Fruit fly (Drosophila melanogaster) whole organism, adult: ENCODE measurements around the gene peb.

Source experiments
- CG11617 ChIP-seq: fragments of 200-800 bp; sonication (Bioruptor generic); optimal IDR thresholded peaks from 2 replicates; lab custom pipeline; 2017; ENCODE audit warnings: mild to moderate bottlenecking, missing biosample characterization, missing genetic modification reagents, missing genetic modification characterization
- CG12768 ChIP-seq: fragments of 200-800 bp; sonication (Bioruptor generic); optimal IDR thresholded peaks from 2 replicates; lab custom pipeline; 2017; ENCODE audit warnings: missing biosample characterization, missing genetic modification characterization, mild to moderate bottlenecking, moderate library complexity, missing genetic modification reagents
- CG14711 ChIP-seq: fragments of 200-800 bp; sonication (Bioruptor generic); optimal IDR thresholded peaks from 2 replicates; lab custom pipeline; 2018; ENCODE audit warnings: missing biosample characterization, mild to moderate bottlenecking, missing genetic modification characterization, moderate library complexity
- CG1620 ChIP-seq: fragments of 200-800 bp; sonication (Bioruptor generic); optimal IDR thresholded peaks from 2 replicates; lab custom pipeline; 2016; ENCODE audit warnings: missing biosample characterization, missing genetic modification characterization
- CG33017 ChIP-seq: fragments of 200-800 bp; sonication (Bioruptor generic); optimal IDR thresholded peaks from 2 replicates; lab custom pipeline; 2018; ENCODE audit warnings: missing biosample characterization, mild to moderate bottlenecking, missing genetic modification characterization, moderate library complexity
- CG5204 ChIP-seq: fragments of 200-800 bp; sonication (Bioruptor generic); optimal IDR thresholded peaks from 2 replicates; lab custom pipeline; 2016; ENCODE audit warnings: missing biosample characterization, missing genetic modification characterization
- CG7045 ChIP-seq: fragments of 200-800 bp; sonication (Bioruptor generic); optimal IDR thresholded peaks from 2 replicates; lab custom pipeline; 2017; ENCODE audit warnings: missing biosample characterization, mild to moderate bottlenecking, missing genetic modification characterization
- CG7101 ChIP-seq: fragments of 200-800 bp; sonication (Bioruptor generic); optimal IDR thresholded peaks from 2 replicates; lab custom pipeline; 2018; ENCODE audit warnings: missing biosample characterization, mild to moderate bottlenecking, missing genetic modification characterization, moderate library complexity
- Clk ChIP-seq: fragments of 200-800 bp; sonication (Bioruptor generic); optimal IDR thresholded peaks from 2 replicates; lab custom pipeline; 2017; ENCODE audit warnings: missing biosample characterization, missing genetic modification characterization
- Crg-1 ChIP-seq: fragments of 200-800 bp; sonication (Bioruptor generic); optimal IDR thresholded peaks from 2 replicates; lab custom pipeline; 2016; ENCODE audit warnings: missing biosample characterization, missing genetic modification characterization
- Hr96 ChIP-seq: fragments of 200-800 bp; sonication (Bioruptor generic); optimal IDR thresholded peaks from 2 replicates; lab custom pipeline; 2016; ENCODE audit warnings: missing biosample characterization, missing genetic modification characterization
- Mnt ChIP-seq: fragments of 200-800 bp; sonication (Bioruptor generic); optimal IDR thresholded peaks from 2 replicates; lab custom pipeline; 2016; ENCODE audit warnings: missing biosample characterization, mild to moderate bottlenecking, missing genetic modification characterization
- bab1 ChIP-seq: fragments of 200-800 bp; sonication (Bioruptor generic); optimal IDR thresholded peaks from 3 replicates; lab custom pipeline; 2019; ENCODE audit warnings: missing biosample characterization, mild to moderate bottlenecking, missing genetic modification characterization, moderate library complexity
- cic ChIP-seq: fragments of 200-800 bp; sonication (Bioruptor generic); optimal IDR thresholded peaks from 2 replicates; lab custom pipeline; 2017; ENCODE audit warnings: missing biosample characterization, mild to moderate bottlenecking, missing genetic modification characterization, moderate library complexity
- cnc ChIP-seq, 2 experiments: fragments of >200 bp; optimal IDR thresholded peaks; 2 replicates each; lab custom pipeline; 2017
- kay ChIP-seq: fragments of 200-800 bp; sonication (Bioruptor generic); peaks from one replicate; lab custom pipeline; 2016; ENCODE audit warnings: missing biosample characterization, missing genetic modification characterization, borderline replicate concordance
- ovo ChIP-seq: fragments of 200-800 bp; sonication (Bioruptor generic); optimal IDR thresholded peaks from 2 replicates; lab custom pipeline; 2016; ENCODE audit warnings: missing biosample characterization, missing genetic modification characterization
- pad ChIP-seq: fragments of 200-800 bp; sonication (Bioruptor generic); optimal IDR thresholded peaks from 3 replicates; lab custom pipeline; 2017; ENCODE audit warnings: missing biosample characterization, missing genetic modification characterization, mild to moderate bottlenecking, moderate library complexity, missing genetic modification reagents
- tj ChIP-seq: fragments of 200-800 bp; sonication (Bioruptor generic); optimal IDR thresholded peaks from 3 replicates; lab custom pipeline; 2017; ENCODE audit warnings: missing biosample characterization, mild to moderate bottlenecking, missing genetic modification characterization, moderate library complexity
- toe ChIP-seq: fragments of 200-800 bp; sonication (Bioruptor generic); optimal IDR thresholded peaks from 2 replicates; lab custom pipeline; 2016; ENCODE audit warnings: missing biosample characterization, missing genetic modification characterization

peb gene

DNA sequence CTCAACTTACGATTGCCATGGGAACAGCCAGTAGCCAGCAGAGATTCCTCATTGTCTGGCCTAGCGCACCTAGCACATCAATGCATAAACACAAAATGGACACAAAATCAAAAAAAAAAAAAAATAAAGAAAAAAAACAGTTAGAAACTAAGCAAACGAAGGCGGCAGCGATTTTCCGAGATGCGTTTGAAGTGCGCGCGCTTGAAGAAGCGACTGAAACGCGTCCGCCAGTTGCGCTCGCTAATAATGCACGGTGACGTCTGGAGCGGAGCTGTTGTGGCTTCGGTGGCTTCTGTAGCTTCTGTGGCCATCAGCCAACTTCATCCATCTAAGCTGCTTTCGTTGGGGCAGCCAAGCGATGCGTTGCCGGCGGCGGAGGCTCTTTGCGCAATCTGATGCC lies 37.0 kb downstream of the peb start, which contains the start of gene CG15473:
Gene CG15473, minus strand, starts transcription at position 101 of the 400 bp plus-strand sequence.
- TF ChIP-seq toe (GFP tag; lab: Kevin White, UChicago) (no peak), cic (no peak), Hr96 (no peak)

DNA sequence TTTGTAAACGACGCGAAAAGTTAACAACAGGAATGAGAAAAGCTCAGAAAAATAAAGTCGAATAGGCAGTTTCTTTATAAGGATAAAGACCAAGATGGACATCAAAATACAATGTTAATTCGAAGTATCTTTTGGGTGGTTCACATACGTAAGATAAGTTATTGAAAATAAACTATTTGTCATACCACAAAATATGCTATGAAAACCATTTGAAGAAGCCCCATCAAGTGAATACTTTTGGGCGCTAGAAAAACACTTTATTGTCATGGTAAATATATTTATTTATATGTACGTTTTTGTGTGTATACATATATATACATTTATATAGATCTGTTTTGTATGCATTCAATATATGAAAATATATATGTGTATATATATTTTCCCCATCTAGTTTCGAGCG lies 40.5 kb downstream of the peb start:
- no peak for TF ChIP-seq CG12768 (GFP tag; lab: Kevin White, UChicago)
- peak; percentile 13 for TF ChIP-seq bab1 (GFP tag; lab: Kevin White, UChicago)
- TF ChIP-seq tj (GFP tag; lab: Kevin White, UChicago) = no peak
- no peak for TF ChIP-seq toe (GFP tag; lab: Kevin White, UChicago)

DNA sequence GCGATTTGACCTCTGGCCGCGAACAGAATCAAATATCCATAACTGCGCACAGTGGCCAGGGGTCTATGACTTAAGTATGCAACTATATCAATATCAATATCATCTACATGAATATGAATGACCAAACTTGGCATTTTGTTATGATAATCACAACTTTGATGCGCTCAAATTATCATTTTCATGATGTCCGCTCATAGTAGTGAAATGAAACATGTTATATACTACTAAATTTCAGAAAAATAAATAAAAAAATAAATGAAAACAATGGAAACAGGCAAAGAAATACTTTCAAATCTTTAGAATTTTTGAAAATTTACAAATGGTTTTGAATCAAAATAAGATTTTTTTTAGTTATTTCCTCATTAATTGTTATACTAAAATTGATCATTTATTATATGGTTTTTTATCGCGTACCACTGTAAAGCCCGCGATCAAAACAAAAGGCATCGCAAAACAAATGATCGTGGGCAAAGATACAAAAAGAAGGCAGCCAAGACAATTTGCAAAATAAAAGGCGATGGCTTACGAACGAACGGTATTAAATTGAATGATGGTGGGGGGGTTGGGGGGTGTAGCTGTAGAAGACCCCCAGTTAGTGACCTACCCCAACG lies 43.4 kb downstream of the peb start:
- TF ChIP-seq Hr96 (no peak), CG5204 (no peak), CG11617 (GFP tag; lab: Kevin White, UChicago) (no peak), ovo (GFP tag; lab: Kevin White, UChicago) (no peak), kay (GFP tag; lab: Kevin White, UChicago) (no peak), cic (no peak), CG7045 (GFP tag; lab: Kevin White, UChicago) (no peak), CG12768 (GFP tag; lab: Kevin White, UChicago) (no peak), pad (no peak), Crg-1 (no peak)

DNA sequence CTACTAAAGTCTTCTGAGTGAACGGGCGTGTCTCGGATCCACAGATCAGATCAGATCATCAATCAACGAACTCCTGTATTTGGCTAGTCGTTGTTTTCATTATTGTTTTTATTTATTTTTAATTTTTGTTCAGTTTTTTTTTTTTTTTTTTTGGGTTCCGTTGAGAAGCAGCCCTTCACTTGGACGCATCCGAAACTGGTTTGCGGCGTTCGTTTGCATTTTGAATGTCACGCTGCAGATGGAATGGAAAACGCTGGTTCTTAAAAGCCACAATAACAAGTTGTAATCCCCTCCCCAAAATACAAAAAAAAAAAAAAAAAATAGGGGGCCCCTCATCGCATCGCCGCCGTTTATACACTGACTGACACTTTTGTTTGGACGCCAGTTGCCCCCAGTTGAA lies 46.7 kb downstream of the peb start:
- TF ChIP-seq Mnt (GFP tag; lab: Kevin White, UChicago) (no peak), ovo (GFP tag; lab: Kevin White, UChicago) (no peak), kay (GFP tag; lab: Kevin White, UChicago) (no peak), bab1 (GFP tag; lab: Kevin White, UChicago) (no peak), Crg-1 (no peak), CG33017 (tag; lab: Kevin White, UChicago) (no peak), Hr96 (no peak), CG5204 (no peak), pad (no peak), cnc (optimal IDR thresholded peaks at IDR 0.05; lab: Kevin White, UChicago) (no peak), CG7101 (tag; lab: Kevin White, UChicago) (no peak), CG14711 (tag; lab: Kevin White, UChicago) (no peak), CG11617 (GFP tag; lab: Kevin White, UChicago) (no peak), tj (GFP tag; lab: Kevin White, UChicago) (no peak)

DNA sequence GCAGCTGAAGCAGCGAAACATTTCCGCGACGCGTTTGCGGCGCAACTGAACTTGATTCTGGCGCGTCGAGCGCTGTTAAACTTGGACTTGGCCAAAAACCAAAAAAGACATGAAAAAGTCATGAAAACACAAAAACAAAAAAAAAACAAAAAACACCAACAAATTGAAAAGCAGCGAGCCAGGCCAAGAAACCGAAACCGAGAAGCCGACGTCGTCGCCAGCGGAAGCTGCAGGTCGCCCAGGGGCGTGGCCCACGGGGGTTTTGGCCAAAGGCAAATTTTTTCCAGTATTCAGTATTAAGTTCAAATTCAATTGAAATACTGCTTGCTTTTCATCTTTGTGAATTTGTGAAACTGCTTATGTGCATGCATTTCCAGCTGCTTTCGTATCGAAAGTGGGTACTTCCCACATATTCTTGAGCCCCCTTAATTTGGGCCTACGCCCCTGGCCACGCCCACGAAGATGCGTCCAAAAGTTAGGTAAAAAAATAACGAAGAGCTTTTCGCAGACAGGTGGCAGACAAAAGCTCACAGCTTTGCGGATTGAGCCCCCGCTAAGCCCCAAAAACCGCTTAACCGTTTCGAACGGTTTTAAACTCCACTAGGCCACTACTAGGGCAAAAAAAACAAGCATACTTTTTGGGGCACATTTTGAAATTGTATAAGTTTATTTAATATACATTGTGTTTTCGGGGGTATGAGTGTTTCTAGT lies 49.4 kb downstream of the peb start, which contains the start of gene CG3009:
Gene CG3009, minus strand, starts transcription at position 51 of the 711 bp plus-strand sequence.
- TF ChIP-seq cnc (optimal IDR thresholded peaks at IDR 0.05; lab: Kevin White, UChicago) (no peak), CG33017 (tag; lab: Kevin White, UChicago) (peak; percentile 83), bab1 (GFP tag; lab: Kevin White, UChicago) (peak; percentile 95), ovo (GFP tag; lab: Kevin White, UChicago) (peak; percentile 86), CG1620 (GFP tag; lab: Kevin White, UChicago) (peak; percentile 87), CG14711 (tag; lab: Kevin White, UChicago) (peak; percentile 86), tj (GFP tag; lab: Kevin White, UChicago) (peak; percentile 77), Clk (GFP tag; lab: Kevin White, UChicago) (peak; percentile 86), Hr96 (peak; percentile 96), CG7101 (tag; lab: Kevin White, UChicago) (peak; percentile 92), toe (GFP tag; lab: Kevin White, UChicago) (peak; percentile 79), cic (peak; percentile 19), CG11617 (GFP tag; lab: Kevin White, UChicago) (peak; percentile 90), CG5204 (peak; percentile 86), kay (GFP tag; lab: Kevin White, UChicago) (peak; percentile 60), CG12768 (GFP tag; lab: Kevin White, UChicago) (peak; percentile 93), CG7045 (GFP tag; lab: Kevin White, UChicago) (peak; percentile 91), pad (peak; percentile 80), Crg-1 (peak; percentile 78), Mnt (GFP tag; lab: Kevin White, UChicago) (peak; percentile 89)

DNA sequence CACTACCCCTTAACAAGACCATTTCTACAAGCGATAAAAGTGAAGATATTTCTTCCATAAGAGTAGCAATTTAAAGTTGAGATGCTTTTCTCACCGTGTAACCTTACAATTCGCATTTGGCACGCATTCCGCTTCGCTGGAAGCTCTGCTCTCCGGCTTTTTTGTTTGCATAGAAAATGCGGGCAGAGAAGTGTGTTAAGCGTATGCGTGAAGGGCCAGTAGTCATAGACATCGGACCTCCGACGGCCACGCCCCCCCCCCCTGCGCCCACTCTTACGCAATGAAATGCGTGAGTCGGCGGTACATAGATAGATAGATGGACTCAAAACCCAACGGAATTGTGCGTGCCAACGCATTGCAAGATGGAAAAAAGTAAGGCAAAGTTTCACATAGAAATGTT lies 52.1 kb downstream of the peb start:
- TF ChIP-seq CG12768 (GFP tag; lab: Kevin White, UChicago) = no peak
- no peak for TF ChIP-seq CG5204
- TF ChIP-seq CG14711 (tag; lab: Kevin White, UChicago) = no peak
- no peak for TF ChIP-seq CG7045 (GFP tag; lab: Kevin White, UChicago)
- no peak for TF ChIP-seq toe (GFP tag; lab: Kevin White, UChicago)
- TF ChIP-seq cic = no peak
- TF ChIP-seq kay (GFP tag; lab: Kevin White, UChicago) = no peak
- no peak for TF ChIP-seq CG33017 (tag; lab: Kevin White, UChicago)
- no peak for TF ChIP-seq CG7101 (tag; lab: Kevin White, UChicago)
- TF ChIP-seq CG1620 (GFP tag; lab: Kevin White, UChicago) = no peak
- no peak for TF ChIP-seq Crg-1
- TF ChIP-seq tj (GFP tag; lab: Kevin White, UChicago) = no peak
- no peak for TF ChIP-seq ovo (GFP tag; lab: Kevin White, UChicago)
- no peak for TF ChIP-seq pad
